Worm (Caenorhabditis elegans) whole organism, dauer: Measurements from ENCODE around the gene T19D2.3.

ENCODE experiments used
- unc-62 ChIP-seq: sonication (generic microtip); optimal IDR thresholded peaks from 2 replicates; lab custom pipeline; 2017; ENCODE audit warnings: missing biosample characterization, missing genetic modification reagents, missing genetic modification characterization

T19D2.3 gene

ce11 chrX:3968209-3968960, 29.3 kb downstream of the T19D2.3 start, which contains the start of gene C16B8.3:
Gene C16B8.3 (minus strand): TSS chrX:3968634.
- no peak for TF ChIP-seq unc-62 (GFP tag; lab: Kevin White, UChicago)

ce11 chrX:3969353-3969752, 30.3 kb downstream of the T19D2.3 start:
- no peak for TF ChIP-seq unc-62 (GFP tag; lab: Kevin White, UChicago)

ce11 chrX:3969980-3970403, 30.9 kb downstream of the T19D2.3 start:
- no peak for TF ChIP-seq unc-62 (GFP tag; lab: Kevin White, UChicago)

DNA sequence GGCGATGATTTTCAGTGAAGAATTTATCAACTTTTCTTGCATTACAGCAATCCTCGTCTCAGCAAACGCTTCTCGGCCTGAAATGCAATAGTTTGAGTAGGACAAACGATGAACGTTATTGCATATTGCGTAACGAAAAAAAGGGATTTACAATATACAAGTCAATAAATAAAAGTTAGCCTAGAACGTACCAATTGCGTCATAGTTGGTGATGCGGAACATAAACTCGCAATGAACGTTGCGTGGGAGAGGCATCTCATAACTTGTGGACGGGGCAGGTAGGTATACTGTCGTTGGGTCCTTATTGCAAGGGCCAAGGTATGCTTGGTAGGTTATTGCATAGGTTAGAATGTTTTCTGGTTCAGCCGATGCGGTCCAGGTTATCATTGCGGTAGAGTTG, 31.7 kb downstream of the T19D2.3 start:
- no peak for TF ChIP-seq unc-62 (GFP tag; lab: Kevin White, UChicago)

DNA sequence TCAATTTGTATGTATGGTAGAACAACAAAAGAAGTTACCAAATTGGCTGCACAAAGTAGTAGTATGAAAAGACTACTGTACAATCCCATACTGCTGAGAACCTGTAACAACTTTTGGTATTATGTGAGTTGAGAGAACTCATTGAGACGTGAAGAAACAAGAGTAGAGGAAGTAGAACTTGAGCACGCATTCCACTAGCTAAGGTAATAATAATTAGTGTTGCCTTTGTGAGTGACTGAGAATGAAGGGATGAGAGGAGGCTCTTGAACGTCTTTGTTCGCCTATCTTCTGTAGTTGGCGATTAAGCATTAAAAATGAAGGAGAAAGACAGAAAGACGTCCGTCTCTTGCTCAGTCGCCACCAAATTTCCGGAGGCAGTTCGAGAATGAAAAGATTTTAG, 34.5 kb downstream of the T19D2.3 start, which contains the start of gene C16B8.4:
TSS of gene C16B8.4 (minus strand) at position 101 of the 400 bp plus-strand sequence.
- no peak for TF ChIP-seq unc-62 (GFP tag; lab: Kevin White, UChicago)

DNA sequence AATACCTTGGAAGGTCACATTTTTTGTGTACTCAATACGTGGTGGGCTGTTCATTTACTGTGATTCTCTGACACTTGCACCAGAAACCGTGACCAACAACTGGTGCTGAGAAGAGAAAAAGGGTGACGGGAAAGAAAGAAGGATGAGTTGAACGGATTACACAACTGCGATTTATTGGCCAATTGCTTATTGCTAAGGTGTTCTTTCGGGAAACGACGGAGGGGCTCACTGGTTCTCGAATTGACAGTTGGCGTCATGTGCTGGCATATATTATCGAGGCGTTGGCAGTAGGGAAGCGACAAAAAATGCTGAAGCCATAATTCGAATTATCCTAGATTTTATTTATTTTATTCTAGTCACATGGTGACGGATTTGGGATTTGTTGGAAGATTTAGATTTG, 35.1 kb downstream of the T19D2.3 start:
- no peak for TF ChIP-seq unc-62 (GFP tag; lab: Kevin White, UChicago)

- no peak for TF ChIP-seq unc-62 (GFP tag; lab: Kevin White, UChicago)
These were observed 37.7 kb downstream of the T19D2.3 start for ce11 chrX:3976755-3977154.

ce11 chrX:3977271-3977670, 38.2 kb downstream of the T19D2.3 start:
- no peak for TF ChIP-seq unc-62 (GFP tag; lab: Kevin White, UChicago)

- TF ChIP-seq unc-62 (GFP tag; lab: Kevin White, UChicago), result no peak
These were observed 40.1 kb downstream of the T19D2.3 start for ce11 chrX:3979146-3979545.

DNA sequence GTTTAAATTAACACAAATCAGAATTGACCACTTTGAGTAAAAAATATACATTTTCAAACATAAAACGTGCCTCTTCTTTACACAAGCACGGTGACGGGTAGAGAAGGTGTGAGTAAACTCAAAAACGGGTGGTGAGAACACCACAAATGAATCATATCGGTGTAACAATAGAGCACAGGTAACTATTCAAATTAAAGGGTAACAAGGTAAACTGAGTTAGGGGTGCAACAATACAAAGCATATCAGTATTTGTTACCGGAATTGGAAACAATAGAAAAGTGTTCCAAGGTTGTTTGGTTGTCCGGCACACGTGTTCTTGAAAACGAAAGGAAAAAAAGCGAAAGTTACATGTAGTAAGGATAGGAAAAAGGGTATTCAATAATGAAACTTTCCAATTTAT, 43.3 kb downstream of the T19D2.3 start:
- TF ChIP-seq unc-62 (GFP tag; lab: Kevin White, UChicago), result no peak

- no peak for TF ChIP-seq unc-62 (GFP tag; lab: Kevin White, UChicago)
These were observed 49.5 kb downstream of the T19D2.3 start for ce11 chrX:3988575-3988974.
